Fruit fly (Drosophila melanogaster) whole organism, adult: ENCODE results near the gene CG9784.

Source experiments
- CG11617 ChIP-seq: fragments of 200-800 bp; sonication (Bioruptor generic); optimal IDR thresholded peaks from 2 replicates; lab custom pipeline; 2017; ENCODE audit warnings: mild to moderate bottlenecking, missing biosample characterization, missing genetic modification reagents, missing genetic modification characterization
- CG12768 ChIP-seq: fragments of 200-800 bp; sonication (Bioruptor generic); optimal IDR thresholded peaks from 2 replicates; lab custom pipeline; 2017; ENCODE audit warnings: missing biosample characterization, missing genetic modification characterization, mild to moderate bottlenecking, moderate library complexity, missing genetic modification reagents
- CG1620 ChIP-seq: fragments of 200-800 bp; sonication (Bioruptor generic); optimal IDR thresholded peaks from 2 replicates; lab custom pipeline; 2016; ENCODE audit warnings: missing biosample characterization, missing genetic modification characterization
- CG33017 ChIP-seq: fragments of 200-800 bp; sonication (Bioruptor generic); optimal IDR thresholded peaks from 2 replicates; lab custom pipeline; 2018; ENCODE audit warnings: missing biosample characterization, mild to moderate bottlenecking, missing genetic modification characterization, moderate library complexity
- CG7045 ChIP-seq: fragments of 200-800 bp; sonication (Bioruptor generic); optimal IDR thresholded peaks from 2 replicates; lab custom pipeline; 2017; ENCODE audit warnings: missing biosample characterization, mild to moderate bottlenecking, missing genetic modification characterization
- CG7101 ChIP-seq: fragments of 200-800 bp; sonication (Bioruptor generic); optimal IDR thresholded peaks from 2 replicates; lab custom pipeline; 2018; ENCODE audit warnings: missing biosample characterization, mild to moderate bottlenecking, missing genetic modification characterization, moderate library complexity
- Hr96 ChIP-seq: fragments of 200-800 bp; sonication (Bioruptor generic); optimal IDR thresholded peaks from 2 replicates; lab custom pipeline; 2016; ENCODE audit warnings: missing biosample characterization, missing genetic modification characterization
- cic ChIP-seq: fragments of 200-800 bp; sonication (Bioruptor generic); optimal IDR thresholded peaks from 2 replicates; lab custom pipeline; 2017; ENCODE audit warnings: missing biosample characterization, mild to moderate bottlenecking, missing genetic modification characterization, moderate library complexity
- kay ChIP-seq: fragments of 200-800 bp; sonication (Bioruptor generic); peaks from one replicate; lab custom pipeline; 2016; ENCODE audit warnings: missing biosample characterization, missing genetic modification characterization, borderline replicate concordance
- ovo ChIP-seq: fragments of 200-800 bp; sonication (Bioruptor generic); optimal IDR thresholded peaks from 2 replicates; lab custom pipeline; 2016; ENCODE audit warnings: missing biosample characterization, missing genetic modification characterization
- toe ChIP-seq: fragments of 200-800 bp; sonication (Bioruptor generic); optimal IDR thresholded peaks from 2 replicates; lab custom pipeline; 2016; ENCODE audit warnings: missing biosample characterization, missing genetic modification characterization

DNA sequence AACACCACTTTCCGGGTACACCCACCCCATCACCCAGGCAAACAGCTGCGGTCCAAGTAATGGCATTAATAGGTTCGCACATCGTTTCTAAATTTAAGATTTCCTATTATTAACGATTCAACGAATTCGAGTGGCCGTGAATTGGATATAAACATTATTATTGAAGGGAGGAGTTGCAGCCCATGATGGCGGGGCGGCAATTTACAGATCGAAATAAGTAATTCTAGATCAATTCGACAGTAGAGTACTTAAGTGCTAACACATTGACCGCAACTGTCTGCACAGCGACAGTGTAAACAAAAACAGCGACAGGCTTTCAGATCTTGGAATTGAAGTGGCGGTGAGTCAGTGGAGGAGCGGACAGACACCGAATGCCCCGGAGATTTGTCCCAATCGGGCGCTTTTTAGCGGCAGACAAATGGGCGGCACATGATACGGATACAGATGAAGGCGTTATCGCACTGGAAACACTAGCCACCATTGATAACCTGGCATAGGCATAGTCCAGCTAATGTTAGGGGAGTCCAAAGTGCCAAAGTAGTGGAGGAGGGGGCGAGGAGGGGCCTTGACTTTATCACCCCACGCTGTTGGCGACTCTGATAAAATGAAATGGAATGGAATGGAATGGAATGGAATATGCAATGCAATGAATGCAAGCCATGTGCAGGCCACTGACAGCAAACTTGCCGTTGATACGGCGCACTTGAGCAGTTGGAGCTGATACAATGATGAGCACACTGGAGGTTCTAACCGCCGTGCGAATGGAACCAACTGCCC is 34.4 kb upstream of the CG9784 start:
- TF ChIP-seq CG1620 (GFP tag; lab: Kevin White, UChicago) (no peak), kay (GFP tag; lab: Kevin White, UChicago) (no peak), CG12768 (GFP tag; lab: Kevin White, UChicago) (peak; percentile 96), Hr96 (peak; percentile 29), CG7045 (GFP tag; lab: Kevin White, UChicago) (peak; percentile 6), CG7101 (tag; lab: Kevin White, UChicago) (no peak), ovo (GFP tag; lab: Kevin White, UChicago) (no peak), CG33017 (tag; lab: Kevin White, UChicago) (peak; percentile 1), toe (peak; percentile 8), CG11617 (peak; percentile 11), cic (GFP tag; lab: Kevin White, UChicago) (peak; percentile 78)
